Fruit fly (Drosophila melanogaster) whole organism, wandering third instar larva: ENCODE measurements around the gene CG14721.

ENCODE experiments used
- Myc ChIP-seq: fragments of >200 bp; optimal IDR thresholded peaks from 2 replicates; lab custom pipeline; 2017
- fru ChIP-seq: fragments of 200-800 bp; sonication (Bioruptor generic); optimal IDR thresholded peaks from 3 replicates; lab custom pipeline; 2016; ENCODE audit warnings: missing biosample characterization, mild to moderate bottlenecking, missing genetic modification characterization
- rgr ChIP-seq: fragments of 200-800 bp; sonication (Bioruptor generic); optimal IDR thresholded peaks from 3 replicates; lab custom pipeline; 2016; ENCODE audit warnings: missing biosample characterization, mild to moderate bottlenecking, missing genetic modification characterization
- usp ChIP-seq: fragments of >200 bp; optimal IDR thresholded peaks from 2 replicates; lab custom pipeline; 2017; ENCODE audit warnings: missing biosample characterization, missing genetic modification characterization

DNA sequence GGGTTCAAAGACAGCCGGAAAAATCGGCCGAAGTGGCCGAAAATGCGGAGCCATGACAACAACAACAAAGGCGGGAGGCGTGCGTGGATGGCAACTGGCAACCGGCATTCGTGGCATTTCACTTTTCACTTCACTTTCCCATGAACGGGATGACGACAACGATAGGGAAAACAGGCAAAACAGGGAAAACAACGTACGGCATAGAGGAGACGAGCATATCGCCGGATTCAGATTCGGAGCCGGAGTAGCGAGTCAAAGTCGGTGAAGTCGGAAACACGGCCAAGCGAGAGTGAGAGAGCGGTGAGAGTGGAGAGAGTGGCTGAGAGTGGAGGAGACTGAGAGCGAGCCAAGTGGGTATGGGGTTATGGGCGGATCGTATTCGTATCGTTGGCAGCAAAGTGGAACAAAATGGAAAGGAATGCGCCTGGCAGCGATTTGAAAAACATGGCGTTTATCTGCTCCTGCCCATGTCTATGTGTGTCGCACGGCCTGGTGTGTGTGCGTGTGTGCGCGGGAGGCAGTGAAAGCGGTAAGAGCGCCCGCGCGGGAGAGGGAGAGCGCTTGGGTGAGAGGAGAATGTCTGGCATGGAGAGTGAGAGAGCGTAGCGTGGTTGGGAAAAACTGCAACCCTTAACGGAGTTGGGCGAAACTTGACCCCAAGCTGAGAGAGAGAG, 38.2 kb downstream of the CG14721 start:
- no peak for TF ChIP-seq Myc (lab: Kevin White, UChicago)
- TF ChIP-seq usp (GFP tag; lab: Kevin White, UChicago): no peak
- TF ChIP-seq rgr: no peak
- no peak for TF ChIP-seq fru (GFP tag; lab: Kevin White, UChicago)
